Worm (Caenorhabditis elegans): Measurements from ENCODE around the gene eif-1.

The eif-1 gene

DNA sequence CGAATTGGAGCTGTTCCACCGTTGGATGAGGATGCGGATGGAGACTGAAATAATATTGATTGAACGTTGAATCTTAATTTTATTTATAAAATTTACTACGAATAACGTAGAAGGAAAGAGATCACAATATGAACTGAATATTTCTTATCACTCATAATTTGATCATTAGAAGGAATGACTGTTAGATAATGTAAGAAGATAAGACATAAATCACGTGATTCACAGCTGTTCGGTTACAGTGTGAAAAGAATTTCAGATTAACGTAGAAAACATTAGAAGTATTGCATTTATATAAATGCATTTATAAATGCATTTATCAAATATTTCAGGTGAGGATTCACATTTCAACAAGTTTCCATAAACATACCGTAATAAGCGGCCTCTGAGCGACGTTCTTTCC, 50.6 kb downstream of the eif-1 start (continued):
- TF ChIP-seq F37D6.2 (tag; optimal IDR thresholded peaks at IDR 0.05) = no peak
- no peak for TF ChIP-seq lir-3 (tag; optimal IDR thresholded peaks at IDR 0.05)
- TF ChIP-seq lin-1 (GFP tag; IDR thresholded peaks at IDR 0.05) = 0 out of 2 replicates have a peak, but pooled peaks have one; percentile 28
- peak; percentile 79 for TF ChIP-seq dmd-6 (GFP tag; IDR thresholded peaks at IDR 0.05)
- no peak for TF ChIP-seq snpc-4 (tag; optimal IDR thresholded peaks at IDR 0.05)
- TF ChIP-seq ceh-82 (tag; optimal IDR thresholded peaks at IDR 0.05) = no peak
- no peak for TF ChIP-seq attf-4 (tag; optimal IDR thresholded peaks at IDR 0.05)
- peak; percentile 84 for TF ChIP-seq dve-1 (tag; optimal IDR thresholded peaks at IDR 0.05; ENCODE audit: insufficient read depth)

DNA sequence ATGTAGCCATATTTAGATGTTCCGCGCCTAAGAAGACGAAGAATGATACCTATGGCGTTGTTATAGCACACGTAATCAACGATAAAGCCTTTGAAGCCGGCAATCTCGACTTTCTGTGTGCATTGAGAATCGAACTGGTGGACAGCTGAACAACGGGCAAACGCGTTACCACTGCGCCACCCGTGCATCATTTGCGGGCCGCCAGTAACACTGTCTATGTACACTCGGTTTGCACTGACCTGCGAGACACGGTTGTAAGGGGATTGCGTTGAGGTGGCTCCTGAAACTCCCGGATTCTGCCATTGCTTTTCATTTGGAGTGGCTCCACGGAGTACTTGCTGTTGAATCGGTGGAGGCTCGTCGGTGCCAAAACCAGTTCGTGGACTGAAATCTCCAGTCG, 51.0 kb downstream of the eif-1 start:
- TF ChIP-seq nhr-237 (tag; optimal IDR thresholded peaks at IDR 0.05) (no peak), ama-1 (optimal IDR thresholded peaks at IDR 0.05) (peak; percentile 90), vab-7 (GFP tag; IDR thresholded peaks at IDR 0.05) (peak; percentile 69), ztf-11 (tag; optimal IDR thresholded peaks at IDR 0.05) (no peak), unc-39 (tag; optimal IDR thresholded peaks at IDR 0.05) (no peak), unc-62 (GFP tag; optimal IDR thresholded peaks at IDR 0.05 in 1 of 2) (no peak), unc-62 (tag; optimal IDR thresholded peaks at IDR 0.05) (no peak), lin-13 (GFP tag; optimal IDR thresholded peaks at IDR 0.05) (peak; percentile 55), F44E2.7 (GFP tag; IDR thresholded peaks at IDR 0.05) (peak; percentile 66; the same call in 1 of the 2 replicates), dmd-8 (GFP tag; IDR thresholded peaks at IDR 0.05) (peak; percentile 84), attf-4 (tag; optimal IDR thresholded peaks at IDR 0.05) (no peak), snpc-1.2 (GFP tag; IDR thresholded peaks at IDR 0.05) (no peak), madf-9 (GFP tag; conservative IDR thresholded peaks at IDR 0.05) (peak; percentile 63; the same call in 1 of the 2 replicates), Y105C5A.15 (GFP tag; IDR thresholded peaks at IDR 0.05) (0 out of 2 replicates have a peak, but pooled peaks have one; percentile 10), nhr-11 (tag; optimal IDR thresholded peaks at IDR 0.05) (peak; percentile 6), lin-39 (tag; optimal IDR thresholded peaks at IDR 0.05) (no peak), daf-16 (GFP tag; optimal IDR thresholded peaks at IDR 0.05) (peak; percentile 4 to 31), daf-16 (tag; optimal IDR thresholded peaks at IDR 0.05) (peak; percentile 37), aha-1 (tag) (peak; percentile 51), dmd-6 (GFP tag; IDR thresholded peaks at IDR 0.05) (peak; percentile 47), ceh-28 (tag; optimal IDR thresholded peaks at IDR 0.05) (no peak), lsy-2 (tag; optimal IDR thresholded peaks at IDR 0.05) (peak in 1 of 2 experiments; percentile 16), D1046.2 (GFP tag; IDR thresholded peaks at IDR 0.05) (peak; percentile 71; the same call in 1 of the 2 replicates), ceh-20 (GFP tag; IDR thresholded peaks at IDR 0.05) (no peak), mdt-29 (GFP tag; IDR thresholded peaks at IDR 0.05) (peak; percentile 58; the same call in 1 of the 2 replicates), zfp-2 (tag; optimal IDR thresholded peaks at IDR 0.05) (no peak), F10B5.3 (tag; optimal IDR thresholded peaks at IDR 0.05) (no peak), tag-97 (GFP tag; IDR thresholded peaks at IDR 0.05) (no peak), Y75B8A.6 (GFP tag; IDR thresholded peaks at IDR 0.05) (peak; percentile 74; the same call in 1 of the 2 replicates), ceh-32 (tag; optimal IDR thresholded peaks at IDR 0.05; ENCODE audit: poor library complexity) (no peak), nhr-10 (tag; optimal IDR thresholded peaks at IDR 0.05) (no peak), daf-19 (GFP tag; conservative IDR thresholded peaks at IDR 0.05) (peak; percentile 71), pqm-1 (tag; optimal IDR thresholded peaks at IDR 0.05) (no peak), ceh-62 (tag; optimal IDR thresholded peaks at IDR 0.05) (no peak), mes-2 (tag; optimal IDR thresholded peaks at IDR 0.05; ENCODE audit: poor library complexity, severe bottlenecking) (peak; percentile 79), mep-1 (tag; optimal IDR thresholded peaks at IDR 0.05) (peak; percentile 27), nhr-42 (GFP tag; IDR thresholded peaks at IDR 0.05) (peak; percentile 75), nhr-76 (tag; optimal IDR thresholded peaks at IDR 0.05) (no peak), snpc-4 (tag; optimal IDR thresholded peaks at IDR 0.05) (no peak), hif-1 (tag; optimal IDR thresholded peaks at IDR 0.05) (peak in 1 of 2 experiments; percentile 32), nhr-111 (GFP tag; optimal IDR thresholded peaks at IDR 0.05) (peak; percentile 38), nhr-25 (tag; optimal IDR thresholded peaks at IDR 0.05; ENCODE audit: borderline replicate concordance, insufficient read depth) (peak; percentile 57), dpl-1 (GFP tag; optimal IDR thresholded peaks at IDR 0.05) (no peak), mxl-3 (GFP tag; optimal IDR thresholded peaks at IDR 0.05) (peak; percentile 7), dmd-9 (GFP tag; IDR thresholded peaks at IDR 0.05) (peak; percentile 72; the same call in 1 of the 2 replicates)
